Worm (Caenorhabditis elegans): ENCODE data around the gene hal-3.

DNA sequence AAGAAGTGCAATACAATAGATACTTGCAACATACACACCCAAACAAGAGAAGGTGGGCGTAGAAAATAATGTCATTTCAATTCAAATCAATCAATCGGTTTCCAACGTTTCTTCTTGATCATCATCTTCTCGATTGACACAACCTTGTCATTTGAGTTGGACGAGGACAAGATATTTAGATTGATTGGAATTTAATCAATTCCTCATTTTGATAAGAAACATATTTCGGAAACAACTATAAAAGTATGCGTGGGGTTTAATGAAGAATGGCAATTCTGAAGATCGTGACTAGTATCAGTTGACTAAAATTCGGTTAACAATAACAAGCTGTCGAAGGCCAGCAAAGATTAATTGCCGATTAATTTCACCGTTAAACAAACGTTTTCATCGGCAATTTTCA is 3.7 kb upstream of the hal-3 start:
- TF ChIP-seq T22C8.4 (GFP tag; IDR thresholded peaks at IDR 0.05) (no peak), ref-1 (GFP tag; conservative IDR thresholded peaks at IDR 0.05) (no peak), flt-1 (GFP tag; IDR thresholded peaks at IDR 0.05) (no peak), ztf-23 (GFP tag; IDR thresholded peaks at IDR 0.05) (no peak), ztf-29 (GFP tag; IDR thresholded peaks at IDR 0.05) (no peak), cog-1 (tag; optimal IDR thresholded peaks at IDR 0.05) (no peak)
